Worm (Caenorhabditis elegans) whole organism, L1 larva: ENCODE data around the gene srbc-70.

ENCODE experiments used
- egl-27 ChIP-seq, 2 experiments: fragments of 150-350 bp in 1 of 2; sonication (generic microtip); optimal IDR thresholded peaks; 3 replicates each; lab custom pipeline; 2017 to 2018; ENCODE audit warnings: missing biosample characterization in 2 of 2, missing genetic modification characterization in 2 of 2, missing genetic modification reagents in 2 of 2
- irx-1 ChIP-seq: sonication (generic microtip); optimal IDR thresholded peaks from 2 replicates; lab custom pipeline; 2016; ENCODE audit warnings: missing genetic modification characterization, missing compliant biosample characterization
- nhr-28 ChIP-seq: fragments of 150-350 bp; optimal IDR thresholded peaks from 2 replicates; lab custom pipeline; 2014; ENCODE audit warnings: missing biosample characterization, missing genetic modification characterization
- snpc-4 ChIP-seq: fragments of 150-350 bp; optimal IDR thresholded peaks from 2 replicates; lab custom pipeline; 2014; ENCODE audit warnings: missing biosample characterization, missing genetic modification characterization

DNA sequence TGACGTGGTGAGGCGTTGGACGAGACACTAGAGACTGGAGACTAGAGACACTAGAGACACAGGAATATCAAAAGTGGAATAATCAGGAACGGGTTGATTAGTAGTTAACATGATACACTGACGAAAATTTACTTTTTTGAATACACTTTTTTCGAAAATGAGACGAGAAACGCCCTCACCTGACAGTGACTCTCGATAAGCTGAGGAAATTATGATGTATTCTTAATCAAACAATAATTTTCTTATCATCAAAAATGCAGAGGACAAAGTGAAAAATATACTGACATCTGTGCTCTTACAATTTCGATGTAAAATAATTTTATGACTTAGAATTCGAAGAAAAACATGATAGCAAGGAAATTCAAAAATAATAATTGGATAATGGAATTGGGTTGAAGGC is 31.6 kb upstream of the srbc-70 start:
- TF ChIP-seq egl-27 (tag; optimal IDR thresholded peaks at IDR 0.05; lab: Kevin White, UChicago) (no peak), snpc-4 (no peak), nhr-28 (no peak), irx-1 (tag; lab: Kevin White, UChicago) (no peak)
